Worm (Caenorhabditis elegans): ENCODE measurements around the gene mml-1.

DNA sequence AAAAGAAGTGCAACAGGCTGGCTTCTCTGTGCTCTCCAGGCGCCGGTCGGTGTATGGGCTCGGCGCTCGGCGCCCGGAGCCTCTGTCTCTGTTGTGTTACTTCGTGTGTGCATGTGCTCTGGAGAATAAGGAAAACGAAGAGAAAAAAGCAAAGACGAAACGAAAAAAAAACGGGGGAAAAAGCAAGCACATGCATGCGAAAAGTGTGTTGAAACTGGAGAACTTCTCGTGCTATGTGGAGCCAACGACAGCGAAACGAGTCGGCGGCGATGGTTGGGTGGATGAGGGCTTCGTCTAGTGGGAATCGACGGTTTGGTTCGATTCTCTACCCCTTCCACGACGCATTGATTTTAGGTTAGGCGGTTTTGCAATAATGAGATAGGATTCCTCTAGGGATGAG lies 12.8 kb upstream of the mml-1 start:
- TF ChIP-seq flt-1 (GFP tag; IDR thresholded peaks at IDR 0.05) (no peak), ama-1 (optimal IDR thresholded peaks at IDR 0.05) (no peak), F13C5.2 (tag; optimal IDR thresholded peaks at IDR 0.05) (no peak), tbx-11 (GFP tag; IDR thresholded peaks at IDR 0.05) (no peak), hmbx-1 (tag; optimal IDR thresholded peaks at IDR 0.05) (no peak), tra-4 (tag; optimal IDR thresholded peaks at IDR 0.05) (no peak), aly-1 (tag; optimal IDR thresholded peaks at IDR 0.05) (no peak), ceh-13 (GFP tag; optimal IDR thresholded peaks at IDR 0.05) (no peak), pes-1 (GFP tag; IDR thresholded peaks at IDR 0.05) (no peak), ets-7 (tag; optimal IDR thresholded peaks at IDR 0.05) (no peak), B0310.2 (tag; optimal IDR thresholded peaks at IDR 0.05) (no peak), tbx-37 (GFP tag; conservative IDR thresholded peaks at IDR 0.05) (no peak), ceh-36 (tag; optimal IDR thresholded peaks at IDR 0.05) (no peak)
